Fruit fly (Drosophila melanogaster): ENCODE data around the gene VhaAC39-2.

DNA sequence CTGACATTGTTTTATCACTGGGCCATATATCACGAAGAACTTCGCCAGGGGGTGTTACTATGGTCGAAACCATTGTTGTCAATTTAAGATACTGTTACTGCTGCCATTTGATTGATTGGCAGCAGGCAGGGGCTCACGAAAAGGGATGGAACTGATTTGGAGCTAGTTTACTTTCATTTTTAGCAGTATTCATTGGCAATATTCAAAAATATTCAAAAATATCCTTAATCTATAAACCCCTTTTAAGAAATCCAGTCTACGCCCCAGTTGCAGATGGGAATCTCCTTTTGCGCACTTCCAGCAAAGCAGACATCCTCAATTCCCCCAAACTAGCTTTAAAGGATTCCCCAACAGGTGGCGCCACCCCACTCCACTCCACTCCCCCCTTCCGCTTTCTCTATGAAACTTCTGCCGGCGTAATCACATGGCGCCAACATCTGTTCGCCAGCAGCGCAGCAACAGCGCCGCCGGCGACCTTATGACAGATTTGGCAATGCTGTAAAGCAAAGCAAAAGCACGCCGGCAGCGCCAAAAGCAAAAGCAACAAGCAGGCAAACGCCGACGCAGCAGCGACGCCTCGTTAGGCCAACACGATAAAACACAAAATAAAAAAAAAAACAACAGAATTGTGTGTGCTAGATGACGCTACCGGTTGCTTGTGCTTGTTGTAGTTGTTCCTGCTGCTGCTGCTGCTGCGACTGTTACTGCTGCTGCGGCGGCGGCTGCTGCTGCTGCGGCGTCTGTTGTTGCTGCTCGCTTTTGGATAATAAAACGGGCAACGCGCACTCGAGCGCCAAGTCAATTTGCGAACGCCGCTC lies 8.6 kb upstream of the VhaAC39-2 start, which contains the start of gene Irk1:
- TF ChIP-seq CG7045 (GFP tag; optimal IDR thresholded peaks at IDR 0.05), result no peak
- no peak for TF ChIP-seq pad (GFP tag; optimal IDR thresholded peaks at IDR 0.05)
- no peak for TF ChIP-seq ovo (GFP tag; optimal IDR thresholded peaks at IDR 0.05)
- TF ChIP-seq kay (GFP tag; ENCODE audit: borderline replicate concordance), result peak; percentile 27

All from whole organism, adult.